Fruit fly (Drosophila melanogaster): Measurements from ENCODE around the gene CG12288.

Gene CG12288

dm6 chr2L:16886459-16886858 lies 15.6 kb downstream of the CG12288 start (continued):
- TF ChIP-seq sd (tag; optimal IDR thresholded peaks at IDR 0.05) (peak; percentile 89), Jarid2 (GFP tag; optimal IDR thresholded peaks at IDR 0.05) (no peak), CG8765 (GFP tag; IDR thresholded peaks at IDR 0.05) (no peak), gcm (GFP tag; optimal IDR thresholded peaks at IDR 0.05) (no peak), fu2 (GFP tag; optimal IDR thresholded peaks at IDR 0.05) (no peak), h (optimal IDR thresholded peaks at IDR 0.05) (no peak), CG3163 (GFP tag; optimal IDR thresholded peaks at IDR 0.05) (no peak), CG12769 (tag; optimal IDR thresholded peaks at IDR 0.05) (peak; percentile 69), sug (tag; optimal IDR thresholded peaks at IDR 0.05) (peak; percentile 44), CG13624 (GFP tag; optimal IDR thresholded peaks at IDR 0.05) (peak; percentile 55), Pdp1 (GFP tag; optimal IDR thresholded peaks at IDR 0.05) (peak in 1 of 2 experiments; percentile 0), exex (tag; optimal IDR thresholded peaks at IDR 0.05) (peak; percentile 33), Deaf1 (tag; optimal IDR thresholded peaks at IDR 0.05) (peak; percentile 22), mirr (GFP tag; optimal IDR thresholded peaks at IDR 0.05) (peak; percentile 18), Bgb (GFP tag; IDR thresholded peaks at IDR 0.05; ENCODE audit: partially characterized antibody) (peak; percentile 37; the same call in 1 of the 2 replicates), Doc3 (GFP tag; IDR thresholded peaks at IDR 0.05; ENCODE audit: partially characterized antibody) (no peak), CG13287 (GFP tag; IDR thresholded peaks at IDR 0.05; ENCODE audit: partially characterized antibody) (peak; percentile 34; the same call in 1 of the 2 replicates), so (GFP tag; IDR thresholded peaks at IDR 0.05) (0 out of 3 replicates have a peak, but pooled peaks have one; percentile 6), Lpt (GFP tag; optimal IDR thresholded peaks at IDR 0.05) (no peak)

dm6 chr2L:16885347-16885746 lies 16.7 kb downstream of the CG12288 start:
- TF ChIP-seq Med (GFP tag), result peak; percentile 50
- TF ChIP-seq hb (GFP tag; IDR thresholded peaks at IDR 0.05; ENCODE audit: partially characterized antibody), result 0 out of 3 replicates have a peak, but pooled peaks have one; percentile 10
- peak; percentile 31 for TF ChIP-seq Ets65A (GFP tag)
- TF ChIP-seq sob (GFP tag; IDR thresholded peaks at IDR 0.05), result no peak
- no peak for TF ChIP-seq B-H1 (GFP tag; IDR thresholded peaks at IDR 0.05)
- TF ChIP-seq CG17361 (GFP tag; IDR thresholded peaks at IDR 0.05), result 0 out of 3 replicates have a peak, but pooled peaks have one; percentile 20
- 0 out of 3 replicates have a peak, but pooled peaks have one; percentile 11 for TF ChIP-seq Dbx (GFP tag; IDR thresholded peaks at IDR 0.05)
- no peak for TF ChIP-seq Bdp1 (GFP tag; optimal IDR thresholded peaks at IDR 0.05)

dm6 chr2L:16884702-16885101 lies 17.3 kb downstream of the CG12288 start:
- TF ChIP-seq exex (tag; optimal IDR thresholded peaks at IDR 0.05), result peak; percentile 86
- TF ChIP-seq sd (tag; optimal IDR thresholded peaks at IDR 0.05), result peak; percentile 49
- no peak for TF ChIP-seq CG8089 (GFP tag; optimal IDR thresholded peaks at IDR 0.05)
- TF ChIP-seq pho (GFP tag; optimal IDR thresholded peaks at IDR 0.05), result no peak

- TF ChIP-seq hb (GFP tag; IDR thresholded peaks at IDR 0.05; ENCODE audit: partially characterized antibody) (no peak), CG5245 (GFP tag; optimal IDR thresholded peaks at IDR 0.05) (no peak), vfl (GFP tag; optimal IDR thresholded peaks at IDR 0.05) (no peak), sna (GFP tag; IDR thresholded peaks at IDR 0.05; ENCODE audit: partially characterized antibody) (no peak), btn (GFP tag; optimal IDR thresholded peaks at IDR 0.05) (no peak), ken (GFP tag; IDR thresholded peaks at IDR 0.05) (no peak), hkb (optimal IDR thresholded peaks at IDR 0.05) (no peak), hkb (GFP tag; IDR thresholded peaks at IDR 0.05) (no peak), jigr1 (GFP tag; IDR thresholded peaks at IDR 0.05) (no peak), zf30C (GFP tag; optimal IDR thresholded peaks at IDR 0.05) (no peak), Max (GFP tag; optimal IDR thresholded peaks at IDR 0.05) (no peak), mirr (GFP tag; optimal IDR thresholded peaks at IDR 0.05) (peak; percentile 98), CG43689 (GFP tag; IDR thresholded peaks at IDR 0.05) (no peak), CG17328 (GFP tag; IDR thresholded peaks at IDR 0.05) (no peak), CG10543 (GFP tag; optimal IDR thresholded peaks at IDR 0.05) (peak; percentile 23), CG8290 (GFP tag; optimal IDR thresholded peaks at IDR 0.05) (no peak), CG8290 (tag; optimal IDR thresholded peaks at IDR 0.05) (no peak), Hey (tag; optimal IDR thresholded peaks at IDR 0.05) (peak; percentile 11), dmrt99B (tag; optimal IDR thresholded peaks at IDR 0.05) (no peak)
These were observed 18.9 kb downstream of the CG12288 start for dm6 chr2L:16882871-16883849.

All from whole organism, embryonic.